Worm (Caenorhabditis elegans) whole organism, L3 larva: Measurements from ENCODE around the gene F44E2.10.

ENCODE experiments used
- R02D3.7 ChIP-seq: fragments of 150-350 bp; optimal IDR thresholded peaks from 2 replicates; lab custom pipeline; 2014; ENCODE audit warnings: missing biosample characterization, missing genetic modification characterization
- ZK546.5 ChIP-seq: sonication (generic microtip); optimal IDR thresholded peaks from 2 replicates; lab custom pipeline; 2017; ENCODE audit warnings: missing biosample characterization, missing genetic modification characterization
- aly-2 ChIP-seq: fragments of 150-350 bp; optimal IDR thresholded peaks from 2 replicates; lab custom pipeline; 2014; ENCODE audit warnings: missing biosample characterization, missing genetic modification characterization
- ama-1 ChIP-seq: fragments of 150-350 bp; optimal IDR thresholded peaks from 2 replicates; lab custom pipeline; 2018
- ceh-16 ChIP-seq: sonication (generic microtip); optimal IDR thresholded peaks from 2 replicates; lab custom pipeline; 2017; ENCODE audit warnings: missing biosample characterization, missing genetic modification characterization
- ceh-28 ChIP-seq: fragments of 150-350 bp; optimal IDR thresholded peaks from 2 replicates; lab custom pipeline; 2014; ENCODE audit warnings: missing biosample characterization, missing genetic modification reagents, missing genetic modification characterization
- ceh-9 ChIP-seq: sonication (generic microtip); optimal IDR thresholded peaks from 2 replicates; lab custom pipeline; 2018; ENCODE audit warnings: missing biosample characterization, missing genetic modification characterization
- daf-12 ChIP-seq: fragments of 150-350 bp; optimal IDR thresholded peaks from 2 replicates; lab custom pipeline; 2014; ENCODE audit warnings: missing biosample characterization, missing genetic modification reagents, missing genetic modification characterization
- egl-27 ChIP-seq: sonication (generic microtip); optimal IDR thresholded peaks from 4 replicates; lab custom pipeline; 2017; ENCODE audit warnings: missing biosample characterization, missing genetic modification reagents, missing genetic modification characterization
- egl-5 ChIP-seq: fragments of 150-350 bp; optimal IDR thresholded peaks from 2 replicates; lab custom pipeline; 2017; ENCODE audit warnings: missing biosample characterization, missing genetic modification reagents, missing genetic modification characterization, inconsistent platforms
- elt-1 ChIP-seq: fragments of 150-350 bp; optimal IDR thresholded peaks from 2 replicates; lab custom pipeline; 2014; ENCODE audit warnings: missing biosample characterization, missing genetic modification characterization
- elt-2 ChIP-seq: sonication (generic microtip); optimal IDR thresholded peaks from 2 replicates; lab custom pipeline; 2016; ENCODE audit warnings: missing genetic modification reagents, mild to moderate bottlenecking, missing genetic modification characterization, missing compliant biosample characterization
- elt-3 ChIP-seq, 3 experiments: fragments of 150-350 bp in 1 of 3; sonication (generic microtip) in 2 of 3; optimal IDR thresholded peaks; 2 replicates in 2 of 3; 4 replicates in 1 of 3; lab custom pipeline; 2014 to 2017; ENCODE audit warnings: missing biosample characterization in 3 of 3, missing genetic modification characterization in 3 of 3
- eor-1 ChIP-seq, 2 experiments: fragments of 150-350 bp; optimal IDR thresholded peaks; 2 replicates each; lab custom pipeline; 2014 to 2018; ENCODE audit warnings: missing biosample characterization in 2 of 2, missing genetic modification characterization in 2 of 2
- fkh-2 ChIP-seq: fragments of 150-350 bp; optimal IDR thresholded peaks from 2 replicates; lab custom pipeline; 2014; ENCODE audit warnings: missing biosample characterization, missing genetic modification reagents, missing genetic modification characterization
- hmg-11 ChIP-seq: sonication (generic microtip); optimal IDR thresholded peaks from 2 replicates; lab custom pipeline; 2016; ENCODE audit warnings: missing genetic modification characterization, missing compliant biosample characterization
- jun-1 ChIP-seq: fragments of 150-350 bp; optimal IDR thresholded peaks from 2 replicates; lab custom pipeline; 2014; ENCODE audit warnings: missing biosample characterization, missing genetic modification reagents, missing genetic modification characterization
- lin-15B ChIP-seq: fragments of 150-350 bp; optimal IDR thresholded peaks from 2 replicates; lab custom pipeline; 2014; ENCODE audit warnings: missing biosample characterization, missing genetic modification characterization
- lin-39 ChIP-seq: fragments of 150-350 bp; optimal IDR thresholded peaks from 2 replicates; lab custom pipeline; 2018; ENCODE audit warnings: missing biosample characterization, missing genetic modification reagents, missing genetic modification characterization
- lsy-12 ChIP-seq: sonication (generic microtip); optimal IDR thresholded peaks from 2 replicates; lab custom pipeline; 2016; ENCODE audit warnings: mild to moderate bottlenecking, missing genetic modification characterization, missing compliant biosample characterization
- mdl-1 ChIP-seq: fragments of 150-350 bp; optimal IDR thresholded peaks from 2 replicates; lab custom pipeline; 2014; ENCODE audit warnings: missing biosample characterization, missing genetic modification characterization
- mml-1 ChIP-seq: fragments of 150-350 bp; sonication (generic microtip); optimal IDR thresholded peaks from 3 replicates; lab custom pipeline; 2014; ENCODE audit warnings: missing biosample characterization, missing genetic modification characterization
- nfya-1 ChIP-seq: sonication (generic microtip); optimal IDR thresholded peaks from 2 replicates; lab custom pipeline; 2017; ENCODE audit warnings: missing genetic modification characterization, mild to moderate bottlenecking, missing compliant biosample characterization, antibody characterized with exemption, moderate library complexity; ENCODE audit not compliant: insufficient read depth
- nhr-12 ChIP-seq: fragments of 150-350 bp; optimal IDR thresholded peaks from 2 replicates; lab custom pipeline; 2014; ENCODE audit warnings: missing biosample characterization, missing genetic modification characterization
- nhr-23 ChIP-seq: fragments of 150-350 bp; optimal IDR thresholded peaks from 2 replicates; lab custom pipeline; 2014; ENCODE audit warnings: missing biosample characterization, missing genetic modification reagents, missing genetic modification characterization
- nhr-237 ChIP-seq: fragments of 150-350 bp; optimal IDR thresholded peaks from 2 replicates; lab custom pipeline; 2014; ENCODE audit warnings: missing biosample characterization, missing genetic modification characterization
- nhr-25 ChIP-seq: sonication (generic microtip); optimal IDR thresholded peaks from 2 replicates; lab custom pipeline; 2017; ENCODE audit warnings: missing biosample characterization, missing genetic modification characterization
- nhr-28 ChIP-seq: fragments of 150-350 bp; optimal IDR thresholded peaks from 2 replicates; lab custom pipeline; 2014; ENCODE audit warnings: missing biosample characterization, missing genetic modification characterization
- nhr-43 ChIP-seq: sonication (generic microtip); optimal IDR thresholded peaks from 2 replicates; lab custom pipeline; 2016; ENCODE audit warnings: mild to moderate bottlenecking, missing genetic modification characterization, missing compliant biosample characterization; ENCODE audit not compliant: poor library complexity, severe bottlenecking
- nhr-77 ChIP-seq: fragments of 150-350 bp; optimal IDR thresholded peaks from 2 replicates; lab custom pipeline; 2014; ENCODE audit warnings: missing biosample characterization, missing genetic modification characterization
- pha-4 ChIP-seq: fragments of 150-350 bp; optimal IDR thresholded peaks from 2 replicates; lab custom pipeline; 2014; ENCODE audit warnings: missing biosample characterization, missing genetic modification reagents, missing genetic modification characterization
- pqm-1 ChIP-seq: fragments of 150-350 bp; optimal IDR thresholded peaks from 2 replicates; lab custom pipeline; 2017; ENCODE audit warnings: missing biosample characterization, missing genetic modification characterization, inconsistent platforms
- sea-2 ChIP-seq: fragments of 150-350 bp; sonication (generic microtip); optimal IDR thresholded peaks from 4 replicates; lab custom pipeline; 2014; ENCODE audit warnings: missing biosample characterization, missing genetic modification reagents, missing genetic modification characterization
- skn-1 ChIP-seq: fragments of 150-350 bp; optimal IDR thresholded peaks from 2 replicates; lab custom pipeline; 2014; ENCODE audit warnings: missing biosample characterization, missing genetic modification characterization
- snpc-4 ChIP-seq: fragments of 150-350 bp; optimal IDR thresholded peaks from 2 replicates; lab custom pipeline; 2014; ENCODE audit warnings: missing biosample characterization, missing genetic modification characterization
- tbx-2 ChIP-seq: sonication (generic microtip); optimal IDR thresholded peaks from 2 replicates; lab custom pipeline; 2016; ENCODE audit warnings: mild to moderate bottlenecking, missing genetic modification characterization, missing compliant biosample characterization
- unc-39 ChIP-seq: sonication (generic microtip); optimal IDR thresholded peaks from 4 replicates; lab custom pipeline; 2017; ENCODE audit warnings: missing biosample characterization, missing genetic modification characterization
- zag-1 ChIP-seq: fragments of 150-350 bp; optimal IDR thresholded peaks from 2 replicates; lab custom pipeline; 2014; ENCODE audit warnings: missing biosample characterization, missing genetic modification characterization
- ztf-11 ChIP-seq: fragments of 150-350 bp; optimal IDR thresholded peaks from 2 replicates; lab custom pipeline; 2014; ENCODE audit warnings: missing biosample characterization, missing genetic modification characterization
- ztf-4 ChIP-seq: fragments of 150-350 bp; optimal IDR thresholded peaks from 2 replicates; lab custom pipeline; 2014; ENCODE audit warnings: missing biosample characterization, missing genetic modification characterization

Gene F44E2.10

ce11 chrIII:8794793-8795192 lies 36.1 kb downstream of the F44E2.10 start:
- TF ChIP-seq ceh-28 (tag; lab: Kevin White, UChicago) (peak; percentile 17), ceh-9 (tag; lab: Kevin White, UChicago) (no peak), unc-39 (tag; lab: Kevin White, UChicago) (no peak), nhr-28 (tag; lab: Kevin White, UChicago) (no peak), nhr-23 (tag; lab: Kevin White, UChicago) (peak; percentile 86), nfya-1 (tag; lab: Kevin White, UChicago) (peak; percentile 68), skn-1 (tag; lab: Kevin White, UChicago) (peak; percentile 33), snpc-4 (tag; lab: Kevin White, UChicago) (peak; percentile 72), daf-12 (tag; lab: Kevin White, UChicago) (no peak), mdl-1 (tag; lab: Kevin White, UChicago) (peak; percentile 31), nhr-237 (no peak), mml-1 (no peak), ama-1 (lab: Kevin White, UChicago) (peak; percentile 77), hmg-11 (tag; lab: Kevin White, UChicago) (peak; percentile 79), elt-1 (tag; lab: Kevin White, UChicago) (peak; percentile 52), egl-5 (peak; percentile 31), nhr-43 (tag; lab: Kevin White, UChicago) (peak; percentile 69), ztf-11 (tag; lab: Kevin White, UChicago) (no peak), elt-2 (tag; lab: Kevin White, UChicago) (peak; percentile 75), eor-1 (tag; optimal IDR thresholded peaks at IDR 0.05; lab: Kevin White, UChicago) (no peak), egl-27 (tag; lab: Kevin White, UChicago) (peak; percentile 42), nhr-12 (tag; lab: Kevin White, UChicago) (no peak), nhr-25 (tag; lab: Kevin White, UChicago) (peak; percentile 91), R02D3.7 (tag; lab: Kevin White, UChicago) (peak; percentile 30), sea-2 (no peak), aly-2 (tag; lab: Kevin White, UChicago) (no peak), pqm-1 (peak; percentile 20), lin-15B (tag; lab: Kevin White, UChicago) (peak; percentile 49), elt-3 (tag; optimal IDR thresholded peaks at IDR 0.05; lab: Kevin White, UChicago) (no peak), lsy-12 (tag; lab: Kevin White, UChicago) (peak; percentile 87), ceh-16 (tag; lab: Kevin White, UChicago) (no peak), zag-1 (tag; lab: Kevin White, UChicago) (no peak), lin-39 (tag; lab: Kevin White, UChicago) (peak; percentile 79), ZK546.5 (tag; lab: Kevin White, UChicago) (no peak), pha-4 (tag; lab: Kevin White, UChicago) (peak; percentile 95), jun-1 (peak; percentile 86)

ce11 chrIII:8792251-8792650 lies 38.7 kb downstream of the F44E2.10 start, which contains the start of gene ztf-1:
TSS of gene ztf-1 (minus strand) at chrIII:8792351.
- TF ChIP-seq ZK546.5 (tag; lab: Kevin White, UChicago) (no peak), ztf-11 (tag; lab: Kevin White, UChicago) (no peak), lin-39 (tag; lab: Kevin White, UChicago) (no peak), zag-1 (tag; lab: Kevin White, UChicago) (no peak), tbx-2 (tag; lab: Kevin White, UChicago) (no peak), ztf-4 (tag; lab: Kevin White, UChicago) (no peak)
- TF ChIP-seq, all 47 proteins: peak for 0

- TF ChIP-seq mml-1 (no peak), lin-39 (tag; lab: Kevin White, UChicago) (no peak), nhr-12 (tag; lab: Kevin White, UChicago) (no peak), skn-1 (tag; lab: Kevin White, UChicago) (no peak), egl-27 (tag; lab: Kevin White, UChicago) (no peak), elt-2 (tag; lab: Kevin White, UChicago) (no peak), fkh-2 (no peak), nhr-43 (tag; lab: Kevin White, UChicago) (no peak), lin-15B (tag; lab: Kevin White, UChicago) (no peak), nhr-25 (tag; lab: Kevin White, UChicago) (no peak), nhr-77 (no peak)
Observed at ce11 chrIII:8791235-8791634, 39.7 kb downstream of the F44E2.10 start, which contains the start of the genes zfp-1 and F54F2.14. TSS of gene zfp-1 (plus strand) at chrIII:8791535. TSS of gene F54F2.14 (plus strand) at chrIII:8791546.
